Worm (Caenorhabditis elegans): ENCODE measurements around the gene C01B10.7.

The C01B10.7 gene

DNA sequence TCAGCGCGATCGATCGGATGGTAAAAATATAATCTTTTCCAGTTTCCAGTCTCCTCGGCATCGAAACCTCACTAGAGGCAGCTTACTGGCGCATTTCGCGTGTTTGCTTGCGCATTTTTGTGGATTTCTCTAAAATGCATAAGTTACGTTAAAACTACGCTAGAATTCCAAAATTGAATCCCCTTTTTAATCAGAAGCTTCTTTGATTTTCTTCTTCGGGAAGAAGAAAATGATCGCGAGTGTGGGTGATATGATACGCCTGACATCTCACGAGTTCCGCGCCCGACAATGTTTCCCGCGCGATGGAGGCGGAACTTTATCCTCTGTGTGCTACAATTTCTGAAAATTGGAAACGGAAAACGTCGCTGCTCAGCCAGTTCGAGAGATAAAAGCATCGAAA lies 26.0 kb downstream of the C01B10.7 start (continued):
- no peak for TF ChIP-seq K12H6.12 (tag; optimal IDR thresholded peaks at IDR 0.05)
- peak; percentile 60 for TF ChIP-seq lsl-1 (GFP tag; optimal IDR thresholded peaks at IDR 0.05)
- TF ChIP-seq B0336.3 (GFP tag; IDR thresholded peaks at IDR 0.05) = peak; percentile 77
- peak; percentile 53; the same call in 1 of the 2 replicates for TF ChIP-seq C17E4.6 (GFP tag; IDR thresholded peaks at IDR 0.05)
- TF ChIP-seq madf-8 (GFP tag; conservative IDR thresholded peaks at IDR 0.05) = peak; percentile 40; the same call in 1 of the 2 replicates
- peak; percentile 94 for TF ChIP-seq F49E8.2 (tag; optimal IDR thresholded peaks at IDR 0.05; ENCODE audit: insufficient read depth)
- TF ChIP-seq unc-130 (GFP tag; optimal IDR thresholded peaks at IDR 0.05) = no peak
- peak; percentile 89 for TF ChIP-seq hmg-1.2 (GFP tag; IDR thresholded peaks at IDR 0.05)
- TF ChIP-seq ama-1 (optimal IDR thresholded peaks at IDR 0.05) = no peak
- TF ChIP-seq ama-1 (GFP tag; optimal IDR thresholded peaks at IDR 0.05) = peak in 1 of 2 experiments; percentile 55
- no peak for TF ChIP-seq sdz-38 (tag; optimal IDR thresholded peaks at IDR 0.05)
- no peak for TF ChIP-seq efl-1 (GFP tag; optimal IDR thresholded peaks at IDR 0.05)
- TF ChIP-seq madf-6 (GFP tag; IDR thresholded peaks at IDR 0.05) = peak; percentile 77
- peak; percentile 74; the same call in 1 of the 2 replicates for TF ChIP-seq pbrm-1 (GFP tag; IDR thresholded peaks at IDR 0.05)
- peak; percentile 71 for TF ChIP-seq snpc-3.4 (tag; optimal IDR thresholded peaks at IDR 0.05)
- no peak for TF ChIP-seq C06A6.2 (GFP tag; conservative IDR thresholded peaks at IDR 0.05)
- no peak; the same call in 1 of the 2 replicates for TF ChIP-seq dox-1 (GFP tag; IDR thresholded peaks at IDR 0.05)
- TF ChIP-seq cebp-2 (GFP tag; IDR thresholded peaks at IDR 0.05) = 0 out of 2 replicates have a peak, but pooled peaks have one; percentile 17
- TF ChIP-seq snpc-4 (GFP tag; optimal IDR thresholded peaks at IDR 0.05) = peak; percentile 92
- TF ChIP-seq snpc-4 (tag; optimal IDR thresholded peaks at IDR 0.05) = peak; percentile 92 to 96 (median 94)
- TF ChIP-seq snpc-1.1 (tag; optimal IDR thresholded peaks at IDR 0.05; ENCODE audit: insufficient read depth) = peak; percentile 93
- TF ChIP-seq F23B12.7 (tag; optimal IDR thresholded peaks at IDR 0.05; ENCODE audit: insufficient read depth) = peak; percentile 51
- TF ChIP-seq tbp1 (GFP tag; optimal IDR thresholded peaks at IDR 0.05) = peak; percentile 71
- TF ChIP-seq him-1 (tag; optimal IDR thresholded peaks at IDR 0.05) = peak; percentile 69
- TF ChIP-seq ceh-91 (GFP tag; IDR thresholded peaks at IDR 0.05) = peak; percentile 51; the same call in 1 of the 2 replicates
- peak; percentile 6 for TF ChIP-seq T26A5.8 (tag; optimal IDR thresholded peaks at IDR 0.05)
- TF ChIP-seq F37B4.10 (GFP tag; IDR thresholded peaks at IDR 0.05) = no peak
- TF ChIP-seq attf-6 (GFP tag; IDR thresholded peaks at IDR 0.05) = peak; percentile 93

DNA sequence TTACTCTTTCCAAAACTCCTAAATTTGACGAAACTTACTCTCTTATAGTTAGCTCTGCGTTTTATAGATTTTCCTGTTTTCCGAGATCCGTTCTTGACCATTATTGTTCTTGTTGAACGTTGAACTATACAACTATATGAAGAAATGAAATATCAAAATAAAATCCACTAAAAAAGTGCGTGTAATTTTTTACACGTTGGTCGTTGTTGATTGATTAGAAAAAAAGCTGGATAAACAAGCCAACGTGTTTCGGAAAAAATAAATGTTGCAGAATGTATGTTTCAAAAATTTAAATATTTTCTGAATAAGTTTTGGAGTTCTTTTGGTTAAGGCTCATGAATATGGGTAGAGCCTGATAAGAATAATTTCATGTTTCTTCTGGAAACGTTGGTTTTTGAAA lies 29.5 kb downstream of the C01B10.7 start, which contains the start of gene Y73B6A.1:
Gene Y73B6A.1, minus strand, starts transcription at position 101 of the 400 bp plus-strand sequence.
- TF ChIP-seq snpc-4 (GFP tag; optimal IDR thresholded peaks at IDR 0.05) = no peak
- no peak for TF ChIP-seq snpc-4 (tag; optimal IDR thresholded peaks at IDR 0.05)
- no peak for TF ChIP-seq rpc-1 (optimal IDR thresholded peaks at IDR 0.05)
- no peak for TF ChIP-seq rpc-1 (tag; optimal IDR thresholded peaks at IDR 0.05)
- TF ChIP-seq aptf-2 (GFP tag; conservative IDR thresholded peaks at IDR 0.05) = no peak
- TF ChIP-seq lin-26 (GFP tag; IDR thresholded peaks at IDR 0.05) = no peak
- no peak for TF ChIP-seq pbrm-1 (GFP tag; IDR thresholded peaks at IDR 0.05)
- TF ChIP-seq sptf-2 (GFP tag; optimal IDR thresholded peaks at IDR 0.05) = no peak
- TF ChIP-seq T26A5.8 (tag; optimal IDR thresholded peaks at IDR 0.05) = no peak
- no peak for TF ChIP-seq lin-54 (GFP tag; optimal IDR thresholded peaks at IDR 0.05)
- no peak for TF ChIP-seq attf-5 (GFP tag; optimal IDR thresholded peaks at IDR 0.05)
- no peak for TF ChIP-seq bed-2 (GFP tag; IDR thresholded peaks at IDR 0.05)
- TF ChIP-seq snpc-1.3 (tag; optimal IDR thresholded peaks at IDR 0.05; ENCODE audit: insufficient read depth) = no peak
- no peak for TF ChIP-seq egrh-3 (GFP tag; IDR thresholded peaks at IDR 0.05)
- no peak for TF ChIP-seq F57C9.4 (tag; optimal IDR thresholded peaks at IDR 0.05)
